Worm (Caenorhabditis elegans): ENCODE results near the gene mrpl-16.

DNA sequence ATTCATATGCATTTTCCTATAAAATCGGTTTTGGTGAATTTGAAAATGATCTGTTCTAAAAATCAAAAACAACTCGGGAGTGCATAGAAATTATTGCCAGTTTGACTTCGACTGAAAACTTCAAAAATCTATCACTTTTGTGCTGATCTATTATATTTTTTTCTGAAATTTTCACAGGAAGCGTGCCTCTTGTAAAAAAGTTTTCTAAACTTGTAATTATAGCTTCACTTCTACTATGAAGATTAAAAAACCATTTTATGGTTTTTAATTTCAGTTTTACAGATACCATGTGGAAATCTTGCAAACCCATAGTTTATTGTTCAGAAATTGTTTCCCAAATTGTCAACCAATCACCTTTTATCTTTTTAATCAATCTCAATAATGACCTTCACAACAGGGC, 29.9 kb downstream of the mrpl-16 start, which contains the start of gene F17C8.9:
- TF ChIP-seq K02D7.2 (tag; optimal IDR thresholded peaks at IDR 0.05) (no peak), sox-4 (tag; optimal IDR thresholded peaks at IDR 0.05) (no peak), ceh-30 (tag; optimal IDR thresholded peaks at IDR 0.05) (no peak), tbx-2 (tag; optimal IDR thresholded peaks at IDR 0.05) (no peak), unc-55 (GFP tag; optimal IDR thresholded peaks at IDR 0.05) (no peak), ceh-34 (tag; optimal IDR thresholded peaks at IDR 0.05) (no peak), unc-86 (tag; optimal IDR thresholded peaks at IDR 0.05) (no peak), pha-4 (tag; optimal IDR thresholded peaks at IDR 0.05) (no peak), hlh-6 (tag; optimal IDR thresholded peaks at IDR 0.05) (no peak), dve-1 (tag; optimal IDR thresholded peaks at IDR 0.05) (no peak)
